Fruit fly (Drosophila melanogaster) S2 (cell line): Measurements from ENCODE around the gene CG34027.

Source experiments
- CG8478 ChIP-seq: fragments of >200 bp; optimal IDR thresholded peaks from 2 replicates; lab custom pipeline; 2018
- CTCF ChIP-seq, 2 experiments: fragments of >200 bp; optimal IDR thresholded peaks; 2 replicates each; lab custom pipeline; 2018

- TF ChIP-seq CG8478 (lab: Kevin White, UChicago) (no peak), CTCF (optimal IDR thresholded peaks at IDR 0.05; lab: Kevin White, UChicago) (no peak)
Measured at dm6 chr3R:25060462-25060861, 48.4 kb downstream of the CG34027 start.
